Worm (Caenorhabditis elegans): ENCODE data around the gene K02E10.7.
A peak's percentile ranks its signal among the peaks of the same experiment; 100 is the strongest.

Gene K02E10.7

ce11 chrX:2527194-2527593, 18.8 kb upstream of the K02E10.7 start:
- TF ChIP-seq skn-1 (tag; optimal IDR thresholded peaks at IDR 0.05) (no peak), ztf-11 (tag; optimal IDR thresholded peaks at IDR 0.05) (no peak), lin-39 (tag; optimal IDR thresholded peaks at IDR 0.05) (no peak), alr-1 (tag; optimal IDR thresholded peaks at IDR 0.05) (no peak), crh-2 (tag; optimal IDR thresholded peaks at IDR 0.05) (no peak), dmd-4 (tag; optimal IDR thresholded peaks at IDR 0.05) (no peak), sem-4 (tag; optimal IDR thresholded peaks at IDR 0.05) (no peak), mdl-1 (tag; optimal IDR thresholded peaks at IDR 0.05) (no peak), elt-1 (tag; optimal IDR thresholded peaks at IDR 0.05) (no peak), ceh-16 (tag; optimal IDR thresholded peaks at IDR 0.05) (no peak)

ce11 chrX:2526078-2526477, 17.7 kb upstream of the K02E10.7 start:
- no peak for TF ChIP-seq sma-3 (GFP tag; optimal IDR thresholded peaks at IDR 0.05)

ce11 chrX:2522658-2523057, 14.3 kb upstream of the K02E10.7 start:
- no peak for TF ChIP-seq nhr-25 (tag; optimal IDR thresholded peaks at IDR 0.05)
- TF ChIP-seq elt-3 (tag; optimal IDR thresholded peaks at IDR 0.05): no peak

- TF ChIP-seq ZK546.5 (tag; optimal IDR thresholded peaks at IDR 0.05) (no peak), nhr-21 (tag; optimal IDR thresholded peaks at IDR 0.05) (no peak), blmp-1 (tag; optimal IDR thresholded peaks at IDR 0.05; ENCODE audit: insufficient read depth) (no peak), nhr-12 (tag; optimal IDR thresholded peaks at IDR 0.05) (no peak), sma-9 (GFP tag; optimal IDR thresholded peaks at IDR 0.05) (no peak), sma-9 (tag; optimal IDR thresholded peaks at IDR 0.05) (no peak), lin-39 (tag; optimal IDR thresholded peaks at IDR 0.05) (no peak), lsy-2 (tag; optimal IDR thresholded peaks at IDR 0.05) (no peak), nhr-25 (tag; optimal IDR thresholded peaks at IDR 0.05) (no peak), ztf-4 (tag; optimal IDR thresholded peaks at IDR 0.05) (no peak), ceh-16 (tag; optimal IDR thresholded peaks at IDR 0.05) (no peak), lin-11 (tag; optimal IDR thresholded peaks at IDR 0.05) (no peak), unc-39 (tag; optimal IDR thresholded peaks at IDR 0.05) (no peak), unc-62 (GFP tag; optimal IDR thresholded peaks at IDR 0.05) (no peak), nhr-129 (tag; optimal IDR thresholded peaks at IDR 0.05) (no peak), lin-13 (GFP tag; optimal IDR thresholded peaks at IDR 0.05) (no peak), fos-1 (tag; optimal IDR thresholded peaks at IDR 0.05) (no peak), sem-4 (tag; optimal IDR thresholded peaks at IDR 0.05) (no peak), mab-5 (tag; optimal IDR thresholded peaks at IDR 0.05) (no peak)
Observed at ce11 chrX:2520461-2520860, 12.1 kb upstream of the K02E10.7 start.

- TF ChIP-seq unc-55 (GFP tag; optimal IDR thresholded peaks at IDR 0.05) (peak; percentile 13), unc-39 (tag; optimal IDR thresholded peaks at IDR 0.05) (no peak)
Observed at ce11 chrX:2516949-2517696, 8.8 kb upstream of the K02E10.7 start.

- TF ChIP-seq egl-27 (tag; optimal IDR thresholded peaks at IDR 0.05) (no peak), alr-1 (tag; optimal IDR thresholded peaks at IDR 0.05) (no peak), nhr-6 (tag; optimal IDR thresholded peaks at IDR 0.05) (no peak), nhr-21 (tag; optimal IDR thresholded peaks at IDR 0.05) (no peak), gmeb-1 (tag; optimal IDR thresholded peaks at IDR 0.05) (no peak), sma-9 (GFP tag; optimal IDR thresholded peaks at IDR 0.05) (no peak), sma-9 (tag; optimal IDR thresholded peaks at IDR 0.05) (no peak), nhr-11 (tag; optimal IDR thresholded peaks at IDR 0.05) (no peak), F13H6.1 (tag; optimal IDR thresholded peaks at IDR 0.05) (no peak), mbf-1 (tag; optimal IDR thresholded peaks at IDR 0.05) (no peak), ztf-11 (tag; optimal IDR thresholded peaks at IDR 0.05) (no peak), R02D3.7 (tag; optimal IDR thresholded peaks at IDR 0.05) (no peak), nhr-23 (tag; optimal IDR thresholded peaks at IDR 0.05) (no peak), C34F6.9 (tag; optimal IDR thresholded peaks at IDR 0.05) (no peak)
Observed at ce11 chrX:2515224-2515623, 6.9 kb upstream of the K02E10.7 start, which contains the start of gene syg-1. TSS of gene syg-1 (minus strand) at chrX:2515324.

Measured in whole organism, L2 larva.